Fruit fly (Drosophila melanogaster) whole organism, embryonic: ENCODE data around the gene CG4452.
A peak's percentile ranks its signal among the peaks of the same experiment; 100 is the strongest.

Experiments
- BtbVII ChIP-seq: fragments of 200-800 bp; sonication (Bioruptor generic); optimal IDR thresholded peaks from 3 replicates; lab custom pipeline; 2017; ENCODE audit warnings: missing biosample characterization, mild to moderate bottlenecking, missing genetic modification characterization
- CG1024 ChIP-seq: fragments of 200-800 bp; sonication (Bioruptor generic); IDR thresholded peaks from 2 replicates; pipeline ENCODE4 v1.3.6; 2022; ENCODE audit warnings: missing biosample characterization, missing genetic modification characterization
- CG10274 ChIP-seq: fragments of 200-800 bp; sonication (Bioruptor generic); optimal IDR thresholded peaks from 3 replicates; lab custom pipeline; 2017; ENCODE audit warnings: missing biosample characterization, mild to moderate bottlenecking, missing genetic modification characterization
- CG11247 ChIP-seq: fragments of 200-800 bp; sonication (Bioruptor generic); IDR thresholded peaks from 2 replicates; pipeline ENCODE4 v1.3.6; 2022; ENCODE audit warnings: missing biosample characterization, missing genetic modification characterization
- CG11504 ChIP-seq: fragments of 200-800 bp; sonication (Bioruptor generic); optimal IDR thresholded peaks from 3 replicates; lab custom pipeline; 2019; ENCODE audit warnings: missing biosample characterization, mild to moderate bottlenecking, missing genetic modification characterization, moderate library complexity
- CG12769 ChIP-seq: fragments of 200-800 bp; sonication (Bioruptor generic); optimal IDR thresholded peaks from 2 replicates; lab custom pipeline; 2019; ENCODE audit warnings: missing biosample characterization, mild to moderate bottlenecking, missing genetic modification characterization, moderate library complexity
- CG17359 ChIP-seq: fragments of 200-800 bp; sonication (Bioruptor generic); optimal IDR thresholded peaks from 3 replicates; lab custom pipeline; 2018; ENCODE audit warnings: missing biosample characterization, mild to moderate bottlenecking, missing genetic modification characterization, moderate library complexity
- CG1832 ChIP-seq: fragments of 200-800 bp; sonication (Bioruptor generic); optimal IDR thresholded peaks from 2 replicates; lab custom pipeline; 2017; ENCODE audit warnings: missing biosample characterization, mild to moderate bottlenecking, missing genetic modification characterization, inconsistent platforms
- CG3163 ChIP-seq: fragments of 200-800 bp; sonication (Bioruptor generic); optimal IDR thresholded peaks from 3 replicates; lab custom pipeline; 2016; ENCODE audit warnings: missing biosample characterization, missing genetic modification characterization
- CG4282 ChIP-seq: fragments of 200-800 bp; sonication (Bioruptor generic); optimal IDR thresholded peaks from 2 replicates; lab custom pipeline; 2016; ENCODE audit warnings: missing biosample characterization, missing genetic modification characterization
- CG4820 ChIP-seq: fragments of 200-800 bp; sonication (Bioruptor generic); optimal IDR thresholded peaks from 3 replicates; lab custom pipeline; 2016; ENCODE audit warnings: missing biosample characterization, missing genetic modification characterization
- CG5245 ChIP-seq: fragments of 200-800 bp; sonication (Bioruptor generic); optimal IDR thresholded peaks from 3 replicates; lab custom pipeline; 2016; ENCODE audit warnings: missing biosample characterization, missing genetic modification characterization
- CG6654 ChIP-seq: fragments of 200-800 bp; sonication (Bioruptor generic); optimal IDR thresholded peaks from 2 replicates; lab custom pipeline; 2017; ENCODE audit warnings: missing biosample characterization, mild to moderate bottlenecking, missing genetic modification characterization
- CG7372 ChIP-seq: fragments of 200-800 bp; sonication (Bioruptor generic); IDR thresholded peaks from 2 replicates; pipeline ENCODE4 v1.3.6; 2022; ENCODE audit warnings: missing biosample characterization, missing genetic modification characterization
- CG7839 ChIP-seq: fragments of 200-800 bp; sonication (Bioruptor generic); optimal IDR thresholded peaks from 3 replicates; lab custom pipeline; 2018; ENCODE audit warnings: missing biosample characterization, mild to moderate bottlenecking, missing genetic modification characterization, moderate library complexity
- CG8478 ChIP-seq: fragments of >200 bp; optimal IDR thresholded peaks from 2 replicates; lab custom pipeline; 2018
- CG9817 ChIP-seq: fragments of 200-800 bp; sonication (Bioruptor generic); optimal IDR thresholded peaks from 2 replicates; lab custom pipeline; 2018; ENCODE audit warnings: missing biosample characterization, mild to moderate bottlenecking, missing genetic modification characterization, moderate library complexity
- CTCF ChIP-seq: fragments of 200-800 bp; sonication (Bioruptor generic); optimal IDR thresholded peaks from 2 replicates; lab custom pipeline; 2017; ENCODE audit warnings: missing biosample characterization, mild to moderate bottlenecking, missing genetic modification characterization, moderate library complexity
- Dbx ChIP-seq: fragments of 200-800 bp; sonication (Bioruptor generic); IDR thresholded peaks from 3 replicates; pipeline ENCODE4 v1.3.6; 2022; ENCODE audit warnings: missing biosample characterization, missing genetic modification characterization
- Doc3 ChIP-seq: fragments of 200-800 bp; sonication (Bioruptor generic); IDR thresholded peaks from 3 replicates; pipeline ENCODE4 v1.3.6; 2022; ENCODE audit warnings: missing biosample characterization, missing genetic modification characterization; ENCODE audit not compliant: partially characterized antibody
- Dp ChIP-seq: fragments of 200-800 bp; sonication (Bioruptor generic); optimal IDR thresholded peaks from 2 replicates; lab custom pipeline; 2018; ENCODE audit warnings: missing biosample characterization, mild to moderate bottlenecking, missing genetic modification characterization, moderate library complexity
- Fer2 ChIP-seq: fragments of 200-800 bp; sonication (Bioruptor generic); optimal IDR thresholded peaks from 2 replicates; lab custom pipeline; 2018; ENCODE audit warnings: missing biosample characterization, mild to moderate bottlenecking, missing genetic modification characterization, moderate library complexity
- HHEX ChIP-seq: fragments of 200-800 bp; sonication (Bioruptor generic); optimal IDR thresholded peaks from 3 replicates; lab custom pipeline; 2017; ENCODE audit warnings: missing biosample characterization, mild to moderate bottlenecking, missing genetic modification characterization, missing genetic modification reagents
- Lpt ChIP-seq: fragments of >200 bp; optimal IDR thresholded peaks from 2 replicates; lab custom pipeline; 2018; ENCODE audit warnings: missing biosample characterization, missing genetic modification characterization
- Med ChIP-seq: fragments of 200-800 bp; sonication (Bioruptor generic); peaks from one replicate; lab custom pipeline; 2016; ENCODE audit warnings: missing biosample characterization, missing genetic modification characterization, mild to moderate bottlenecking, inconsistent platforms, moderate library complexity
- Meics ChIP-seq: fragments of 200-800 bp; sonication (Bioruptor generic); optimal IDR thresholded peaks from 2 replicates; lab custom pipeline; 2017; ENCODE audit warnings: missing biosample characterization, mild to moderate bottlenecking, missing genetic modification characterization
- NC2α ChIP-seq: fragments of 200-800 bp; sonication (Bioruptor generic); optimal IDR thresholded peaks from 2 replicates; lab custom pipeline; 2016; ENCODE audit warnings: missing biosample characterization, missing genetic modification characterization
- NFAT ChIP-seq: fragments of 200-800 bp; sonication (Bioruptor generic); IDR thresholded peaks from 2 replicates; pipeline ENCODE4 v1.3.6; 2022; ENCODE audit warnings: missing biosample characterization, missing genetic modification characterization
- Rfx ChIP-seq: fragments of 200-800 bp; sonication (Bioruptor generic); IDR thresholded peaks from 2 replicates; pipeline ENCODE4 v1.3.6; 2022; ENCODE audit warnings: missing biosample characterization, missing genetic modification characterization
- Scr ChIP-seq: fragments of 200-800 bp; sonication (Bioruptor generic); IDR thresholded peaks from 2 replicates; pipeline ENCODE4 v1.3.6; 2022; ENCODE audit warnings: missing biosample characterization, missing genetic modification characterization; ENCODE audit not compliant: partially characterized antibody
- Sin3A ChIP-seq: fragments of >200 bp; optimal IDR thresholded peaks from 2 replicates; lab custom pipeline; 2018
- Sox102F ChIP-seq: fragments of 200-800 bp; sonication (Bioruptor generic); optimal IDR thresholded peaks from 2 replicates; lab custom pipeline; 2018; ENCODE audit warnings: missing biosample characterization, mild to moderate bottlenecking, missing genetic modification characterization, moderate library complexity
- abd-A ChIP-seq: fragments of 200-800 bp; sonication (Bioruptor generic); optimal IDR thresholded peaks from 3 replicates; lab custom pipeline; 2019; ENCODE audit warnings: missing biosample characterization, mild to moderate bottlenecking, missing genetic modification characterization, moderate library complexity
- al ChIP-seq: fragments of 200-800 bp; sonication (Bioruptor generic); IDR thresholded peaks from 2 replicates; pipeline ENCODE4 v1.3.6; 2022; ENCODE audit warnings: missing biosample characterization, missing genetic modification characterization
- caup ChIP-seq: fragments of 200-800 bp; sonication (Bioruptor generic); optimal IDR thresholded peaks from 3 replicates; lab custom pipeline; 2017; ENCODE audit warnings: missing biosample characterization, mild to moderate bottlenecking, missing genetic modification characterization, moderate library complexity; ENCODE audit not compliant: severe bottlenecking
- chm ChIP-seq: fragments of 200-800 bp; sonication (Bioruptor generic); IDR thresholded peaks from 2 replicates; pipeline ENCODE4 v1.3.6; 2022; ENCODE audit warnings: missing biosample characterization, missing genetic modification characterization
- ci ChIP-seq: fragments of 200-800 bp; sonication (Bioruptor generic); IDR thresholded peaks from 3 replicates; pipeline ENCODE4 v1.3.6; 2022; ENCODE audit warnings: missing biosample characterization, missing genetic modification characterization
- ewg ChIP-seq: fragments of 200-800 bp; sonication (Bioruptor generic); optimal IDR thresholded peaks from 3 replicates; lab custom pipeline; 2017; ENCODE audit warnings: mild to moderate bottlenecking, missing biosample characterization, missing genetic modification reagents, missing genetic modification characterization
- grau ChIP-seq: fragments of 200-800 bp; optimal IDR thresholded peaks from 3 replicates; lab custom pipeline; 2019; ENCODE audit warnings: missing biosample characterization, mild to moderate bottlenecking, missing genetic modification characterization, moderate library complexity
- hb ChIP-seq: fragments of 200-800 bp; sonication (Bioruptor generic); IDR thresholded peaks from 3 replicates; pipeline ENCODE4 v1.3.6; 2022; ENCODE audit warnings: missing biosample characterization, missing genetic modification characterization; ENCODE audit not compliant: partially characterized antibody
- hkb ChIP-seq, 2 experiments: fragments of 200-800 bp in 1 of 2; fragments of >200 bp in 1 of 2; sonication (Bioruptor generic) in 1 of 2; IDR thresholded peaks in 1 of 2; optimal IDR thresholded peaks in 1 of 2; 2 replicates each; pipeline versions ENCODE4 v1.3.6 to Lab custom; 2017 to 2022; ENCODE audit warnings: missing biosample characterization in 1 of 2, missing genetic modification characterization in 1 of 2
- ind ChIP-seq: fragments of 200-800 bp; sonication (Bioruptor generic); optimal IDR thresholded peaks from 3 replicates; lab custom pipeline; 2016; ENCODE audit warnings: missing biosample characterization, missing genetic modification characterization
- sisA ChIP-seq: fragments of 200-800 bp; sonication (Bioruptor generic); IDR thresholded peaks from 2 replicates; pipeline ENCODE4 v1.3.6; 2022; ENCODE audit warnings: missing biosample characterization, missing genetic modification characterization
- sob ChIP-seq: fragments of 200-800 bp; sonication (Bioruptor generic); IDR thresholded peaks from 2 replicates; pipeline ENCODE4 v1.3.6; 2022; ENCODE audit warnings: missing biosample characterization, missing genetic modification characterization
- tap ChIP-seq: fragments of 200-800 bp; optimal IDR thresholded peaks from 3 replicates; lab custom pipeline; 2019; ENCODE audit warnings: missing biosample characterization, mild to moderate bottlenecking, missing genetic modification characterization, moderate library complexity
- ttk ChIP-seq: fragments of 200-800 bp; sonication (Bioruptor generic); IDR thresholded peaks from 2 replicates; pipeline ENCODE4 v2.1.2; 2022; ENCODE audit warnings: missing biosample characterization, missing genetic modification characterization
- unc-4 ChIP-seq: fragments of 200-800 bp; sonication (Bioruptor generic); IDR thresholded peaks from 2 replicates; pipeline ENCODE4 v1.3.6; 2022; ENCODE audit warnings: missing biosample characterization, missing genetic modification characterization; ENCODE audit not compliant: partially characterized antibody
- unpg ChIP-seq: fragments of 200-800 bp; sonication (Bioruptor generic); optimal IDR thresholded peaks from 3 replicates; lab custom pipeline; 2018; ENCODE audit warnings: missing biosample characterization, mild to moderate bottlenecking, missing genetic modification characterization, moderate library complexity
- vfl ChIP-seq: fragments of 200-800 bp; sonication (Bioruptor generic); optimal IDR thresholded peaks from 2 replicates; lab custom pipeline; 2016; ENCODE audit warnings: missing biosample characterization, missing genetic modification characterization
- yki ChIP-seq: fragments of >200 bp; optimal IDR thresholded peaks from 3 replicates; lab custom pipeline; 2018
- zfh2 ChIP-seq: fragments of 200-800 bp; sonication (Bioruptor generic); optimal IDR thresholded peaks from 2 replicates; lab custom pipeline; 2016; ENCODE audit warnings: missing biosample characterization, missing genetic modification characterization

CG4452 gene

dm6 chr3L:9333745-9334382 lies 33.3 kb upstream of the CG4452 start, which contains the start of gene PGRP-LA (continued):
- TF ChIP-seq Dp (GFP tag; lab: Kevin White, UChicago), result peak; percentile 9
- TF ChIP-seq NFAT (GFP tag; lab: Robert Waterston, UW), result peak; percentile 64; the same call in 1 of the 2 replicates
- TF ChIP-seq Fer2, result no peak
- peak; percentile 95 for TF ChIP-seq CTCF (GFP tag; lab: Kevin White, UChicago)
- TF ChIP-seq sisA, result peak; percentile 11; the same call in 1 of the 2 replicates
- TF ChIP-seq CG4820 (GFP tag; lab: Kevin White, UChicago), result no peak
- peak; percentile 64; the same call in 1 of the 2 replicates for TF ChIP-seq sob
- TF ChIP-seq CG12769 (tag; lab: Kevin White, UChicago), result no peak
- TF ChIP-seq hb (GFP tag; lab: Robert Waterston, UW), result no peak
- peak; percentile 46 for TF ChIP-seq unpg (GFP tag; lab: Kevin White, UChicago)
- TF ChIP-seq CG6654, result no peak
- peak; percentile 13 for TF ChIP-seq BtbVII
- TF ChIP-seq Dbx, result no peak; the same call in 2 of the 3 replicates
- peak; percentile 56 for TF ChIP-seq Meics (GFP tag; lab: Kevin White, UChicago)
- peak; percentile 70; the same call in 2 of the 3 replicates for TF ChIP-seq ci (GFP tag; lab: Robert Waterston, UW)
- TF ChIP-seq hkb (optimal IDR thresholded peaks at IDR 0.05; lab: Kevin White, UChicago), result no peak
- TF ChIP-seq hkb (GFP tag; IDR thresholded peaks at IDR 0.05; lab: Robert Waterston, UW), result no peak
- peak; percentile 17 for TF ChIP-seq ind (GFP tag; lab: Kevin White, UChicago)
- no peak for TF ChIP-seq Sin3A (lab: Kevin White, UChicago)
- TF ChIP-seq Lpt (GFP tag; lab: Kevin White, UChicago), result no peak
- no peak for TF ChIP-seq vfl
- no peak for TF ChIP-seq CG3163 (GFP tag; lab: Kevin White, UChicago)
- peak; percentile 52 for TF ChIP-seq CG7839 (tag; lab: Kevin White, UChicago)
- TF ChIP-seq zfh2 (GFP tag; lab: Kevin White, UChicago), result no peak
- peak; percentile 25 for TF ChIP-seq CG5245 (GFP tag; lab: Kevin White, UChicago)
- TF ChIP-seq Rfx (GFP tag; lab: Robert Waterston, UW), result peak; percentile 84
- no peak for TF ChIP-seq abd-A (tag; lab: Kevin White, UChicago)
- no peak for TF ChIP-seq CG17359 (tag; lab: Kevin White, UChicago)
- TF ChIP-seq Scr, result no peak
- TF ChIP-seq NC2α (GFP tag; lab: Kevin White, UChicago), result no peak
- TF ChIP-seq al (GFP tag; lab: Robert Waterston, UW), result no peak
- TF ChIP-seq unc-4, result no peak
- no peak for TF ChIP-seq CG8478
- no peak for TF ChIP-seq CG4282 (GFP tag; lab: Kevin White, UChicago)
- no peak for TF ChIP-seq chm (GFP tag; lab: Robert Waterston, UW)
- peak; percentile 98 for TF ChIP-seq CG7372 (GFP tag; lab: Robert Waterston, UW)
- TF ChIP-seq CG11247 (GFP tag; lab: Robert Waterston, UW), result peak; percentile 80
- TF ChIP-seq yki, result no peak
- no peak for TF ChIP-seq CG10274 (GFP tag; lab: Kevin White, UChicago)
- TF ChIP-seq CG1832, result no peak
- peak; percentile 31 for TF ChIP-seq caup (GFP tag; lab: Kevin White, UChicago)
- peak; percentile 51 for TF ChIP-seq Sox102F (GFP tag; lab: Kevin White, UChicago)
- TF ChIP-seq grau (tag; lab: Kevin White, UChicago), result peak; percentile 39
- TF ChIP-seq tap (tag; lab: Kevin White, UChicago), result no peak
- peak; percentile 9 for TF ChIP-seq HHEX
- TF ChIP-seq ttk (GFP tag; lab: Robert Waterston, UW), result no peak
- TF ChIP-seq Med (GFP tag; lab: Kevin White, UChicago), result peak; percentile 81
- peak; percentile 11 for TF ChIP-seq ewg (GFP tag; lab: Kevin White, UChicago)
- TF ChIP-seq CG9817 (tag; lab: Kevin White, UChicago), result peak; percentile 22
- TF ChIP-seq CG1024 (GFP tag; lab: Robert Waterston, UW), result 0 out of 2 replicates have a peak, but pooled peaks have one; percentile 22
- peak; percentile 45 for TF ChIP-seq CG11504
- no peak for TF ChIP-seq Doc3
